Fruit fly (Drosophila melanogaster): Measurements from ENCODE around the gene CG31220.

CG31220 gene

DNA sequence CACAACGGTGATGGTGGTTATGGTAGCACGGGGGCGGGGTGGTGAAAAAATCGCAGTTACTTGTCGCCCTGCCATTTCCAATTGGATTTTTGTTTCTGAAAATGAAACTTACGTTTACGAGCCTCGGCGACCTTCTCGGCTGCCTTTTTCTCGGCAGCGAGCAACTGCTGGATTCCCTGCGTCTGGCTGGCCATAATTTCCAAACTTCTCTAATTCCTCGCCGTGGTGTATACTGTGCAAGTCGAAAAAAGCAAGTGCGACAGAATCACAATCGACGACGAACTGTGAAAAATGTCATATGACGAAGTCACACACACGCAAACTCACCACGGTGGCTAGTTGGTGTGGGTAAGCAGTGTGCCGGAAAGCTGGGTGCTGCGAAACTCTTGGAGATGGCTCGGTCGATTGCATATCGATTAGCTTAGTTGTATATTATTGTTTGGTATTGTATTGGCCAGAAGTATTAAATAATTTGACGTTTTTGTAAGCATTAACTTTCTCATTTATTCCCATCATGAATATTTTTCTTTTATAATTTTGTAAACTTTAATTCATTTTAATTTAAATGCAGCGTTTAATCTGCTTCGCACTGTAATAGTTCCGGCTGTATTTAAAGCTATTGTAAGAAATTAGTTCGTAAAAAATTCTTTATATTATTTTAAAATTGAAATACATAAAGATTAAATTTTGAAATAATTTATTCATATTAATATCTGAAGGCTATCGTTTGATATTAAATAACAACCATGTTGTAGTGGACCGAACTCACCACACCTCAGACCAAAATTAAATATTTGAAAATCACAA is 4.0 kb upstream of the CG31220 start, which contains the start of gene Vha13 (continued):
- TF ChIP-seq pb (GFP tag; optimal IDR thresholded peaks at IDR 0.05) (no peak), Sry-δ (GFP tag; optimal IDR thresholded peaks at IDR 0.05) (peak; percentile 88), Hr3 (GFP tag; optimal IDR thresholded peaks at IDR 0.05) (peak; percentile 26), fd96Cb (tag; optimal IDR thresholded peaks at IDR 0.05) (no peak), maf-S (GFP tag; optimal IDR thresholded peaks at IDR 0.05) (peak; percentile 48), dysf (GFP tag; IDR thresholded peaks at IDR 0.05) (peak; percentile 63; the same call in 2 of the 3 replicates), CG11695 (GFP tag; IDR thresholded peaks at IDR 0.05) (no peak), NfI (GFP tag; optimal IDR thresholded peaks at IDR 0.05) (peak; percentile 10), CG3163 (GFP tag; optimal IDR thresholded peaks at IDR 0.05) (peak; percentile 2), CG33213 (GFP tag; optimal IDR thresholded peaks at IDR 0.05) (peak; percentile 26), HHEX (GFP tag; optimal IDR thresholded peaks at IDR 0.05) (no peak), BEAF-32 (GFP tag; optimal IDR thresholded peaks at IDR 0.05) (peak; percentile 72), CG2678 (tag; optimal IDR thresholded peaks at IDR 0.05) (no peak), sqz (GFP tag; optimal IDR thresholded peaks at IDR 0.05) (no peak), CG4424 (GFP tag; optimal IDR thresholded peaks at IDR 0.05) (peak; percentile 58), Nf-YA (GFP tag; IDR thresholded peaks at IDR 0.05) (no peak), CG6791 (GFP tag; IDR thresholded peaks at IDR 0.05; ENCODE audit: partially characterized antibody) (peak; percentile 82), ham (GFP tag; IDR thresholded peaks at IDR 0.05) (peak; percentile 27; the same call in 1 of the 2 replicates), CG10462 (GFP tag; optimal IDR thresholded peaks at IDR 0.05) (no peak), ssp (GFP tag; IDR thresholded peaks at IDR 0.05) (peak; percentile 55), CG18476 (GFP tag; optimal IDR thresholded peaks at IDR 0.05) (no peak), CG6765 (GFP tag; optimal IDR thresholded peaks at IDR 0.05) (peak; percentile 52), Usf (GFP tag; optimal IDR thresholded peaks at IDR 0.05) (peak; percentile 33), CG4404 (GFP tag; IDR thresholded peaks at IDR 0.05) (0 out of 2 replicates have a peak, but pooled peaks have one; percentile 9), al (GFP tag; IDR thresholded peaks at IDR 0.05) (0 out of 2 replicates have a peak, but pooled peaks have one; percentile 23), CG11085 (GFP tag; IDR thresholded peaks at IDR 0.05) (no peak), CG7372 (GFP tag; IDR thresholded peaks at IDR 0.05) (peak; percentile 40; the same call in 1 of the 2 replicates), kni (GFP tag; optimal IDR thresholded peaks at IDR 0.05) (peak; percentile 31), wek (GFP tag; optimal IDR thresholded peaks at IDR 0.05) (peak; percentile 54), kay (GFP tag; optimal IDR thresholded peaks at IDR 0.05) (no peak), trh (GFP tag; optimal IDR thresholded peaks at IDR 0.05) (no peak), Adf1 (GFP tag; IDR thresholded peaks at IDR 0.05) (no peak; the same call in 1 of the 2 replicates), CG31441 (GFP tag; IDR thresholded peaks at IDR 0.05) (peak; percentile 31), Lim3 (GFP tag; IDR thresholded peaks at IDR 0.05) (no peak), Atf6 (GFP tag; IDR thresholded peaks at IDR 0.05) (no peak; the same call in 1 of the 2 replicates), fd102C (GFP tag; optimal IDR thresholded peaks at IDR 0.05) (no peak), p53 (GFP tag; optimal IDR thresholded peaks at IDR 0.05) (no peak), dmrt99B (tag; optimal IDR thresholded peaks at IDR 0.05) (peak; percentile 17), CkIIα-i1 (GFP tag; IDR thresholded peaks at IDR 0.05) (no peak), danr (GFP tag; IDR thresholded peaks at IDR 0.05) (peak; percentile 52; the same call in 1 of the 2 replicates), NFAT (GFP tag; IDR thresholded peaks at IDR 0.05) (peak; percentile 84), CG12155 (GFP tag; optimal IDR thresholded peaks at IDR 0.05) (peak; percentile 8), gro (GFP tag; optimal IDR thresholded peaks at IDR 0.05) (peak; percentile 45), Dp (GFP tag; optimal IDR thresholded peaks at IDR 0.05) (peak; percentile 9), CG9215 (GFP tag; IDR thresholded peaks at IDR 0.05) (peak; percentile 59), chinmo (GFP tag; IDR thresholded peaks at IDR 0.05; ENCODE audit: partially characterized antibody) (peak; percentile 70; the same call in 1 of the 4 replicates), sens (GFP tag) (peak; percentile 48), HLH3B (GFP tag; IDR thresholded peaks at IDR 0.05) (peak; percentile 38; the same call in 1 of the 2 replicates), CG8089 (GFP tag; optimal IDR thresholded peaks at IDR 0.05) (peak; percentile 25), Fer2 (tag; optimal IDR thresholded peaks at IDR 0.05) (no peak)
